Worm (Caenorhabditis elegans): ENCODE data around the gene egl-15.

egl-15 gene

DNA sequence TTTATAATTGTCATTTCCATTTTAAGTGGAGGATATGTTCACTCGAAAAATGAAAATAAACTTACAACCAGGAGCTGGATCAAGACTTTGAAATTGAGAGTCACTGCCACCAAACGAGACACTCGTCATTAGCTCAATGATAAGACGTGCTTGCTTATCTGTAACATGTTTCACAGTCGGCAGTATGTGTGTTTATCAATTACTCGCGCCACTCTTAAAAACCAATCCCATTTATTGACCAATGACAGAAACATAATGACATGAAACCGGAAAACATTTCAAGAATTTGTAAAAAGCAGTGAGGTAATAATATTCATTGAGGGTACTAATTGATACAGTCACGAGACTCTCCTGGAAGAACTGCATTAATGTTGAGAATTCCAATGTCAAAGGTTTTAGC is 8.1 kb upstream of the egl-15 start, which contains the start of gene del-5:
Gene del-5, minus strand, starts transcription at position 130 of the 400 bp plus-strand sequence.
- TF ChIP-seq unc-120 (tag; optimal IDR thresholded peaks at IDR 0.05; ENCODE audit: poor library complexity, severe bottlenecking) (no peak), nhr-12 (tag; optimal IDR thresholded peaks at IDR 0.05) (no peak), blmp-1 (tag; optimal IDR thresholded peaks at IDR 0.05) (no peak), pha-4 (tag; optimal IDR thresholded peaks at IDR 0.05) (no peak), ham-2 (GFP tag; optimal IDR thresholded peaks at IDR 0.05) (no peak), unc-62 (GFP tag; optimal IDR thresholded peaks at IDR 0.05) (no peak), lsy-2 (tag; optimal IDR thresholded peaks at IDR 0.05) (no peak), unc-39 (tag; optimal IDR thresholded peaks at IDR 0.05) (no peak), ztf-11 (tag; optimal IDR thresholded peaks at IDR 0.05) (no peak), nhr-76 (tag; optimal IDR thresholded peaks at IDR 0.05) (no peak), lin-13 (tag; optimal IDR thresholded peaks at IDR 0.05) (no peak), lin-32 (GFP tag; optimal IDR thresholded peaks at IDR 0.05) (no peak), hlh-1 (tag; optimal IDR thresholded peaks at IDR 0.05) (no peak), mep-1 (tag; optimal IDR thresholded peaks at IDR 0.05) (no peak), M03D4.4 (tag; optimal IDR thresholded peaks at IDR 0.05) (no peak), bed-3 (GFP tag; optimal IDR thresholded peaks at IDR 0.05) (no peak), tbx-8 (GFP tag; optimal IDR thresholded peaks at IDR 0.05) (no peak), elt-3 (tag; optimal IDR thresholded peaks at IDR 0.05) (no peak), mab-5 (tag; optimal IDR thresholded peaks at IDR 0.05) (no peak)

DNA sequence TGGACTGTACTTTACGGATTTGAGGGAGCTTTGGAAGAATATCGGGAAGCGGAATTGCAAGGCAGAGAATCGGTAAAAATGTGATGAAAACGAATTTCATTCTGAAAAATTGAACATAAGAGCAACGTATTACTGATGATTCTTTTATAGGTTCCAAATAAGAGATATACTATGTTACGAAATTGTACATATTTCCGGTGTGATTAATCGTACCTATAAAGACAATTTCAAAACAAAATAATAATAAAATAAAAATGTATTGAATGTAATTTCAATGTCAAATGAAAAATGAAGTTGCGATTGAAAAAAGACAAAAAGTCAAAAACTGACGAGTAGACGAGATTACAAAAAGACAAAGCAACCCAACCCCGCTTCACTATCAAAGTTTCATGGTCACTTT is 7.2 kb upstream of the egl-15 start, which contains the start of gene ttr-31:
Gene ttr-31, minus strand, starts transcription at position 101 of the 400 bp plus-strand sequence.
- TF ChIP-seq drap-1 (GFP tag; optimal IDR thresholded peaks at IDR 0.05) (no peak), ceh-39 (tag; optimal IDR thresholded peaks at IDR 0.05) (no peak), lsy-2 (tag; optimal IDR thresholded peaks at IDR 0.05) (no peak), M03D4.4 (tag; optimal IDR thresholded peaks at IDR 0.05) (no peak), nhr-237 (tag; optimal IDR thresholded peaks at IDR 0.05) (no peak), nhr-28 (tag; optimal IDR thresholded peaks at IDR 0.05) (no peak), mab-5 (tag; optimal IDR thresholded peaks at IDR 0.05) (no peak), nhr-76 (tag; optimal IDR thresholded peaks at IDR 0.05) (no peak), elt-3 (tag; optimal IDR thresholded peaks at IDR 0.05) (no peak), flh-1 (GFP tag; optimal IDR thresholded peaks at IDR 0.05) (no peak), ztf-11 (tag; optimal IDR thresholded peaks at IDR 0.05) (no peak), pha-4 (tag; optimal IDR thresholded peaks at IDR 0.05) (no peak), lin-13 (tag; optimal IDR thresholded peaks at IDR 0.05) (no peak), unc-39 (tag; optimal IDR thresholded peaks at IDR 0.05) (no peak), unc-62 (GFP tag; optimal IDR thresholded peaks at IDR 0.05) (no peak), sem-2 (GFP tag; optimal IDR thresholded peaks at IDR 0.05) (no peak), tbx-8 (GFP tag; optimal IDR thresholded peaks at IDR 0.05) (no peak), hlh-1 (tag; optimal IDR thresholded peaks at IDR 0.05) (no peak)

DNA sequence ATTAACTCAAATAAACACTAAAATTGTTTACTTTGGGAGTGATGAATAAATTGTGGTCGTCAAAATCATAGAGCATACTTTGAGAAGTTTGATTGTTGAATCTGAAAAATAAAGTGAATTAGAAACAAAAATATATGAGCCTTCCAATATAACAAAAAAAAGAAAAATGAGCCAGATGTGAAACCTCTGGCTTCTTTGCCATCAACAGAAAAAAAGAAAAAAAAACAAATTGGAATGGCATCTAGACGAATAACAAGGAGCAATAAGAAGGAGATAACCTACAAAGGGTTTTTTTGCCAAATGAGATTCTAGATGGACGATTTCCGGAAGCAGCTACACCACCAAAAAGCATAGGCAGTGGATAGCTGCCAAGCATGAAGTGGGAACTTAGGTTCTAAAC is 5.6 kb upstream of the egl-15 start, which contains the start of gene F58A3.4:
Gene F58A3.4, minus strand, starts transcription at position 101 of the 400 bp plus-strand sequence.
- TF ChIP-seq bed-3 (GFP tag; optimal IDR thresholded peaks at IDR 0.05) (no peak), nhr-237 (tag; optimal IDR thresholded peaks at IDR 0.05) (no peak), ceh-83 (GFP tag; optimal IDR thresholded peaks at IDR 0.05) (no peak), mab-5 (tag; optimal IDR thresholded peaks at IDR 0.05) (no peak), ztf-11 (tag; optimal IDR thresholded peaks at IDR 0.05) (no peak), nhr-28 (tag; optimal IDR thresholded peaks at IDR 0.05) (no peak), mep-1 (tag; optimal IDR thresholded peaks at IDR 0.05) (no peak), pha-4 (tag; optimal IDR thresholded peaks at IDR 0.05) (no peak), ces-1 (GFP tag; optimal IDR thresholded peaks at IDR 0.05) (no peak), lsy-2 (tag; optimal IDR thresholded peaks at IDR 0.05) (no peak)

DNA sequence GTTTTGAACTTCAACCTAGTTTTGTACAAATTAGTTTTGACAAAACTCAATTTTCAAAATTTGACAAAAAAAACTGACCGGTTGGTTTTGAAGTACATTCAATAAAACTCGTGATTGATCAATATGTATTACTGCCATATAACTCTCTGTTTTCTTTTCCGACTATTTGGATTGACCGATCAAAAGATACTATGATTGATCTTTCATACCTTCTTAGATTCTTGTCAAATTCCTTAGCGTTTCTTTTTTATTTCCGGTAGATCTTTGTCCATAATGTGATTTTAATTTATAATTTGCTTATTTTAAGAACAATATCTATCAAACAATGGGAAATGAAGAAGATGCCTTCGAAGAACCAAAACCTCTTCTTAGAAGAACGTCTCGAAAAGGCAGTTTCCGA is 3.9 kb upstream of the egl-15 start, which contains the start of gene F58A3.3:
Gene F58A3.3, plus strand, starts transcription at position 301 of the 400 bp plus-strand sequence.
- TF ChIP-seq snpc-4 (tag; optimal IDR thresholded peaks at IDR 0.05) = no peak
- no peak for TF ChIP-seq zip-8 (tag; optimal IDR thresholded peaks at IDR 0.05)
- no peak for TF ChIP-seq nhr-2 (tag; optimal IDR thresholded peaks at IDR 0.05)
- TF ChIP-seq nhr-237 (tag; optimal IDR thresholded peaks at IDR 0.05) = no peak
- no peak for TF ChIP-seq ceh-83 (GFP tag; optimal IDR thresholded peaks at IDR 0.05)
- no peak for TF ChIP-seq unc-62 (GFP tag; optimal IDR thresholded peaks at IDR 0.05)
- TF ChIP-seq ztf-11 (tag; optimal IDR thresholded peaks at IDR 0.05) = no peak
- TF ChIP-seq sptf-1 (tag; optimal IDR thresholded peaks at IDR 0.05) = no peak
- no peak for TF ChIP-seq tbx-8 (GFP tag; optimal IDR thresholded peaks at IDR 0.05)
- no peak for TF ChIP-seq cnd-1 (tag; optimal IDR thresholded peaks at IDR 0.05)
- no peak for TF ChIP-seq lin-32 (GFP tag; optimal IDR thresholded peaks at IDR 0.05)
- TF ChIP-seq unc-39 (tag; optimal IDR thresholded peaks at IDR 0.05) = no peak
- TF ChIP-seq lsy-2 (tag; optimal IDR thresholded peaks at IDR 0.05) = no peak
- no peak for TF ChIP-seq bed-3 (GFP tag; optimal IDR thresholded peaks at IDR 0.05)
- TF ChIP-seq ceh-43 (GFP tag; optimal IDR thresholded peaks at IDR 0.05) = no peak

All from whole organism, mixed stage, embryonic.